Fruit fly (Drosophila melanogaster): ENCODE data around the gene Acbp5.

Acbp5 gene

DNA sequence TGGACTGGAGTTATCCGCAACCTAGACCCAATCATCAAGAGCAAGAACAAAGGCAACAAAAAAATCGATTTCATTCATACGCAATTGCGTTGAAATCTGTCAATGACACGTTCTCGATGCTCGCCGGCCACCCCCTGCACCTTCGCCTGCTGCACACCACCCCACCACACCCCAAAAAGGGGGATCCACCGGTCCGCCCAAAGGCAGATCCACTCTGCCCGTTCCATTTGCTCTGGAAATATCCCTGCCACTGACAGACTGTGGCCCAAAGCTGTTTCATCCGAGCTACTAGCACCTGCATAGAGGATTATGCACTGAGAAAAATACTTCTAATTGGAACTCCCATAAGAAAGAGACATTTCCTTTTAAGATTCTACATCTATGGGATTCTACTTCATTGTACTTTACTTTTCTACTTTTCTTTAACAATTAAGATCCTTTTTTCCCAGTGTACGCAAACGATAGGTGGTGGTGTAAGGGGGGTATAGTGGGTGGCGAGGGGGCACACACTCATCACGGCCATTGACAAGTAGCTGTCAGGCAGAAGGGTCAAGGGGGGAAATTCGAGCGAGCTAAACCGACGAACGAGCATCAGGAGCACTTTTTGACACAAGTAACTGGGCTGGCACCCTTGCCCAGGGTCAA is 35.5 kb upstream of the Acbp5 start (continued):
- TF ChIP-seq CG4730 (GFP tag; IDR thresholded peaks at IDR 0.05) (0 out of 2 replicates have a peak, but pooled peaks have one; percentile 20), Pdp1 (GFP tag; optimal IDR thresholded peaks at IDR 0.05) (peak in 1 of 2 experiments; percentile 37), CG13775 (GFP tag; optimal IDR thresholded peaks at IDR 0.05) (peak; percentile 46), CG8359 (GFP tag; optimal IDR thresholded peaks at IDR 0.05; ENCODE audit: borderline replicate concordance) (no peak), twi (tag; optimal IDR thresholded peaks at IDR 0.05) (peak; percentile 11), pho (GFP tag; optimal IDR thresholded peaks at IDR 0.05) (no peak), hkb (optimal IDR thresholded peaks at IDR 0.05) (no peak), hkb (GFP tag; IDR thresholded peaks at IDR 0.05) (peak; percentile 32; the same call in 1 of the 2 replicates), chn (GFP tag; optimal IDR thresholded peaks at IDR 0.05) (peak; percentile 51), CG14860 (GFP tag; IDR thresholded peaks at IDR 0.05; ENCODE audit: partially characterized antibody) (no peak), CG2889 (GFP tag; IDR thresholded peaks at IDR 0.05) (0 out of 3 replicates have a peak, but pooled peaks have one; percentile 51), ewg (GFP tag; optimal IDR thresholded peaks at IDR 0.05) (no peak), Poxn (GFP tag; IDR thresholded peaks at IDR 0.05) (no peak), CG8924 (tag; optimal IDR thresholded peaks at IDR 0.05) (peak; percentile 43), CG2678 (tag; optimal IDR thresholded peaks at IDR 0.05) (peak; percentile 29), danr (GFP tag; IDR thresholded peaks at IDR 0.05) (no peak), ac (GFP tag; optimal IDR thresholded peaks at IDR 0.05) (no peak), phol (tag; optimal IDR thresholded peaks at IDR 0.05) (peak; percentile 56), esg (GFP tag; conservative IDR thresholded peaks at IDR 0.05) (peak; percentile 49), Nf-YC (tag; optimal IDR thresholded peaks at IDR 0.05) (no peak), B-H2 (GFP tag; optimal IDR thresholded peaks at IDR 0.05) (no peak), CkIIα-i1 (GFP tag; IDR thresholded peaks at IDR 0.05) (no peak), Jarid2 (GFP tag; optimal IDR thresholded peaks at IDR 0.05) (no peak), tio (GFP tag; optimal IDR thresholded peaks at IDR 0.05) (peak; percentile 24), CG42726 (GFP tag; IDR thresholded peaks at IDR 0.05; ENCODE audit: partially characterized antibody) (no peak), Xbp1 (GFP tag; optimal IDR thresholded peaks at IDR 0.05) (peak; percentile 53), CG7372 (GFP tag; IDR thresholded peaks at IDR 0.05) (no peak), Mrtf (GFP tag; IDR thresholded peaks at IDR 0.05) (peak; percentile 4; the same call in 1 of the 3 replicates), gro (GFP tag; optimal IDR thresholded peaks at IDR 0.05) (no peak), gce (GFP tag; IDR thresholded peaks at IDR 0.05) (peak; percentile 57; the same call in 1 of the 3 replicates), CG17361 (GFP tag; IDR thresholded peaks at IDR 0.05) (peak; percentile 68; the same call in 2 of the 3 replicates), CG3407 (GFP tag; optimal IDR thresholded peaks at IDR 0.05) (peak; percentile 3), ranshi (GFP tag; IDR thresholded peaks at IDR 0.05) (peak; percentile 54), CG17612 (GFP tag; IDR thresholded peaks at IDR 0.05) (0 out of 2 replicates have a peak, but pooled peaks have one; percentile 27), vnd (GFP tag; IDR thresholded peaks at IDR 0.05; ENCODE audit: partially characterized antibody) (no peak), Atf-2 (GFP tag; optimal IDR thresholded peaks at IDR 0.05) (no peak), ci (GFP tag; IDR thresholded peaks at IDR 0.05) (peak; percentile 60; the same call in 2 of the 3 replicates), Hr51 (GFP tag; optimal IDR thresholded peaks at IDR 0.05) (peak in 1 of 2 experiments; percentile 47), cg (GFP tag; optimal IDR thresholded peaks at IDR 0.05) (no peak), seq (GFP tag; IDR thresholded peaks at IDR 0.05) (0 out of 2 replicates have a peak, but pooled peaks have one; percentile 25), chinmo (GFP tag; IDR thresholded peaks at IDR 0.05; ENCODE audit: partially characterized antibody) (no peak), CG14710 (tag; optimal IDR thresholded peaks at IDR 0.05) (peak; percentile 52), HmgZ (tag; optimal IDR thresholded peaks at IDR 0.05) (no peak), tna (GFP tag; IDR thresholded peaks at IDR 0.05; ENCODE audit: partially characterized antibody) (no peak), Dip3 (GFP tag; optimal IDR thresholded peaks at IDR 0.05) (peak; percentile 20), vfl (GFP tag; optimal IDR thresholded peaks at IDR 0.05) (no peak), Drgx (GFP tag; IDR thresholded peaks at IDR 0.05) (0 out of 2 replicates have a peak, but pooled peaks have one; percentile 29), wor (GFP tag; IDR thresholded peaks at IDR 0.05) (0 out of 2 replicates have a peak, but pooled peaks have one; percentile 14), H15 (GFP tag; IDR thresholded peaks at IDR 0.05) (peak; percentile 35; the same call in 1 of the 3 replicates)

Measured in whole organism, embryonic.